Worm (Caenorhabditis elegans) whole organism, young adult: Measurements from ENCODE around the gene lig-1.

ENCODE experiments used
- B0019.2 ChIP-seq: fragments of 200-800 bp; sonication (Bioruptor generic); conservative IDR thresholded peaks from 2 replicates; pipeline ENCODE4 v1.3.6; 2022; ENCODE audit warnings: missing genetic modification reagents, missing genetic modification characterization, missing compliant biosample characterization
- B0336.3 ChIP-seq: fragments of 200-800 bp; sonication (Bioruptor generic); IDR thresholded peaks from 2 replicates; pipeline ENCODE4 v1.3.6; 2022; ENCODE audit warnings: missing genetic modification characterization, missing compliant biosample characterization
- D2030.7 ChIP-seq: fragments of 200-800 bp; sonication (Bioruptor generic); IDR thresholded peaks from 2 replicates; pipeline ENCODE4 v1.3.6; 2022; ENCODE audit warnings: missing genetic modification reagents, missing genetic modification characterization, missing compliant biosample characterization
- F23B12.7 ChIP-seq: sonication (generic microtip); optimal IDR thresholded peaks from 2 replicates; lab custom pipeline; 2017; ENCODE audit warnings: missing genetic modification characterization, mild to moderate bottlenecking, missing compliant biosample characterization, antibody characterized with exemption, moderate library complexity; ENCODE audit not compliant: insufficient read depth
- F37B4.10 ChIP-seq: fragments of 200-800 bp; sonication (Bioruptor generic); IDR thresholded peaks from 2 replicates; pipeline ENCODE4 v1.3.6; 2022; ENCODE audit warnings: missing genetic modification characterization, missing compliant biosample characterization
- F49E8.2 ChIP-seq: sonication (generic microtip); optimal IDR thresholded peaks from 3 replicates; lab custom pipeline; 2017; ENCODE audit warnings: missing genetic modification characterization, mild to moderate bottlenecking, missing compliant biosample characterization, antibody characterized with exemption, moderate library complexity; ENCODE audit not compliant: insufficient read depth
- Y53F4B.3 ChIP-seq: fragments of 200-800 bp; sonication (Bioruptor generic); IDR thresholded peaks from 2 replicates; pipeline ENCODE4 v1.3.6; 2022; ENCODE audit warnings: missing genetic modification reagents, missing genetic modification characterization, missing compliant biosample characterization
- Y79H2A.3 ChIP-seq: fragments of 200-800 bp; sonication (Bioruptor generic); conservative IDR thresholded peaks from 2 replicates; pipeline ENCODE4 v1.3.6; 2022; ENCODE audit warnings: missing genetic modification reagents, missing genetic modification characterization, missing compliant biosample characterization
- aptf-3 ChIP-seq: fragments of 200-800 bp; sonication (Bioruptor generic); IDR thresholded peaks from 2 replicates; pipeline ENCODE4 v1.3.6; 2022; ENCODE audit warnings: missing genetic modification characterization, missing compliant biosample characterization
- atf-7 ChIP-seq: sonication (generic microtip); optimal IDR thresholded peaks from 2 replicates; lab custom pipeline; 2017; ENCODE audit warnings: mild to moderate bottlenecking, missing genetic modification characterization, missing compliant biosample characterization
- ccch-3 ChIP-seq: fragments of 200-800 bp; sonication (Bioruptor generic); optimal IDR thresholded peaks from 2 replicates; lab custom pipeline; 2018; ENCODE audit warnings: mild to moderate bottlenecking, missing genetic modification characterization, missing compliant biosample characterization
- cebp-2 ChIP-seq: fragments of 200-800 bp; sonication (Bioruptor generic); IDR thresholded peaks from 2 replicates; pipeline ENCODE4 v1.3.6; 2022; ENCODE audit warnings: missing genetic modification characterization, missing compliant biosample characterization
- ceh-100 ChIP-seq: fragments of 200-800 bp; sonication (Bioruptor generic); IDR thresholded peaks from 2 replicates; pipeline ENCODE4 v1.3.6; 2022; ENCODE audit warnings: missing genetic modification reagents, missing genetic modification characterization, missing compliant biosample characterization
- ceh-58 ChIP-seq: fragments of 200-800 bp; sonication (Bioruptor generic); IDR thresholded peaks from 2 replicates; pipeline ENCODE4 v1.3.6; 2022; ENCODE audit warnings: missing genetic modification characterization, missing compliant biosample characterization
- chd-7 ChIP-seq: sonication (generic microtip); optimal IDR thresholded peaks from 2 replicates; lab custom pipeline; 2016; ENCODE audit warnings: mild to moderate bottlenecking, missing genetic modification characterization, moderate library complexity, missing compliant biosample characterization
- dox-1 ChIP-seq: fragments of 200-800 bp; sonication (Bioruptor generic); IDR thresholded peaks from 2 replicates; pipeline ENCODE4 v1.3.6; 2022; ENCODE audit warnings: missing genetic modification reagents, missing genetic modification characterization, missing compliant biosample characterization
- egl-18 ChIP-seq: fragments of 200-800 bp; sonication (Bioruptor generic); IDR thresholded peaks from 2 replicates; pipeline ENCODE4 v1.3.6; 2022; ENCODE audit warnings: missing genetic modification reagents, missing genetic modification characterization, missing compliant biosample characterization
- ets-4 ChIP-seq: fragments of 200-800 bp; sonication (Bioruptor generic); optimal IDR thresholded peaks from 2 replicates; lab custom pipeline; 2018; ENCODE audit warnings: mild to moderate bottlenecking, missing genetic modification characterization, missing compliant biosample characterization
- fkh-3 ChIP-seq: sonication (generic microtip); optimal IDR thresholded peaks from 2 replicates; lab custom pipeline; 2016; ENCODE audit warnings: mild to moderate bottlenecking, missing genetic modification characterization, missing compliant biosample characterization
- gei-17 ChIP-seq: fragments of 200-800 bp; sonication (Bioruptor generic); optimal IDR thresholded peaks from 2 replicates; lab custom pipeline; 2018; ENCODE audit warnings: mild to moderate bottlenecking, missing genetic modification characterization, missing compliant biosample characterization
- hlh-12 ChIP-seq: sonication (generic microtip); optimal IDR thresholded peaks from 2 replicates; lab custom pipeline; 2016; ENCODE audit warnings: missing genetic modification characterization, missing compliant biosample characterization
- hlh-26 ChIP-seq: fragments of 200-800 bp; sonication (Bioruptor generic); conservative IDR thresholded peaks from 2 replicates; pipeline ENCODE4 v1.3.6; 2022; ENCODE audit warnings: missing genetic modification reagents, missing genetic modification characterization, missing compliant biosample characterization
- hrde-1 ChIP-seq: sonication (generic microtip); optimal IDR thresholded peaks from 2 replicates; lab custom pipeline; 2016; ENCODE audit warnings: missing genetic modification characterization, mild to moderate bottlenecking, missing compliant biosample characterization, moderate library complexity, missing genotype, missing genetic modification reagents, borderline replicate concordance
- let-607 ChIP-seq, 2 experiments: fragments of 200-800 bp in 1 of 2; sonication (Bioruptor generic) in 1 of 2; sonication (generic microtip) in 1 of 2; optimal IDR thresholded peaks; 2 replicates each; lab custom pipeline; 2016 to 2018; ENCODE audit warnings: mild to moderate bottlenecking in 2 of 2, missing compliant biosample characterization in 2 of 2, missing genetic modification characterization in 2 of 2, moderate library complexity in 2 of 2, missing genotype in 1 of 2
- lin-54 ChIP-seq: fragments of 200-800 bp; sonication (Bioruptor generic); optimal IDR thresholded peaks from 2 replicates; lab custom pipeline; 2018; ENCODE audit warnings: mild to moderate bottlenecking, missing genetic modification characterization, missing compliant biosample characterization
- lir-1 ChIP-seq: fragments of 200-800 bp; sonication (Bioruptor generic); conservative IDR thresholded peaks from 2 replicates; pipeline ENCODE4 v1.3.6; 2022; ENCODE audit warnings: missing genetic modification reagents, missing genetic modification characterization, missing compliant biosample characterization
- madf-6 ChIP-seq: fragments of 200-800 bp; sonication (Bioruptor generic); IDR thresholded peaks from 2 replicates; pipeline ENCODE4 v1.3.6; 2022; ENCODE audit warnings: missing genetic modification reagents, missing genetic modification characterization, missing compliant biosample characterization
- madf-8 ChIP-seq: fragments of 200-800 bp; sonication (Bioruptor generic); conservative IDR thresholded peaks from 2 replicates; pipeline ENCODE4 v1.3.6; 2022; ENCODE audit warnings: missing genetic modification reagents, missing genetic modification characterization, missing compliant biosample characterization
- nfya-2 ChIP-seq: fragments of 200-800 bp; sonication (Bioruptor generic); IDR thresholded peaks from 2 replicates; pipeline ENCODE4 v1.3.6; 2022; ENCODE audit warnings: missing genetic modification reagents, missing genetic modification characterization, missing compliant biosample characterization
- rcor-1 ChIP-seq: fragments of 200-800 bp; sonication (Bioruptor generic); IDR thresholded peaks from 2 replicates; pipeline ENCODE4 v1.3.6; 2022; ENCODE audit warnings: missing genetic modification reagents, missing genetic modification characterization, missing compliant biosample characterization
- snpc-1.3 ChIP-seq: sonication (generic microtip); optimal IDR thresholded peaks from 2 replicates; lab custom pipeline; 2017; ENCODE audit warnings: missing genetic modification characterization, mild to moderate bottlenecking, missing compliant biosample characterization, antibody characterized with exemption, moderate library complexity, missing genotype, missing genetic modification reagents; ENCODE audit not compliant: insufficient read depth
- snpc-3.4 ChIP-seq: sonication (generic microtip); optimal IDR thresholded peaks from 2 replicates; lab custom pipeline; 2017; ENCODE audit warnings: missing genetic modification characterization, mild to moderate bottlenecking, missing compliant biosample characterization, antibody characterized with exemption, moderate library complexity, missing genotype, missing genetic modification reagents
- sptf-2 ChIP-seq: fragments of 200-800 bp; sonication (Bioruptor generic); optimal IDR thresholded peaks from 2 replicates; lab custom pipeline; 2018; ENCODE audit warnings: mild to moderate bottlenecking, missing genetic modification characterization, missing compliant biosample characterization
- tbx-9 ChIP-seq: sonication (generic microtip); optimal IDR thresholded peaks from 2 replicates; lab custom pipeline; 2016; ENCODE audit warnings: borderline replicate concordance, missing genetic modification characterization, inconsistent platforms, missing compliant biosample characterization
- unc-130 ChIP-seq: sonication (generic microtip); optimal IDR thresholded peaks from 2 replicates; lab custom pipeline; 2016; ENCODE audit warnings: missing genetic modification reagents, missing genetic modification characterization, missing compliant biosample characterization
- xnd-1 ChIP-seq: sonication (generic microtip); optimal IDR thresholded peaks from 2 replicates; lab custom pipeline; 2016; ENCODE audit warnings: missing genotype, missing genetic modification reagents, missing genetic modification characterization, missing compliant biosample characterization
- zfh-2 ChIP-seq: fragments of 200-800 bp; sonication (Bioruptor generic); conservative IDR thresholded peaks from 2 replicates; pipeline ENCODE4 v1.3.6; 2022; ENCODE audit warnings: missing genetic modification reagents, missing genetic modification characterization, missing compliant biosample characterization
- ztf-3 ChIP-seq: fragments of 200-800 bp; sonication (Bioruptor generic); optimal IDR thresholded peaks from 2 replicates; lab custom pipeline; 2018; ENCODE audit warnings: mild to moderate bottlenecking, missing genetic modification characterization, missing compliant biosample characterization

The lig-1 gene

ce11 chrV:10807862-10808327 is 6.0 kb upstream of the lig-1 start, which contains the start of gene plrg-1 (continued):
- TF ChIP-seq lir-1 (GFP tag; lab: Robert Waterston, UW) (peak; percentile 79), let-607 (tag; optimal IDR thresholded peaks at IDR 0.05; lab: Kevin White, UChicago) (peak; percentile 34 to 70), Y79H2A.3 (0 out of 2 replicates have a peak, but pooled peaks have one; percentile 74), hlh-12 (tag; lab: Kevin White, UChicago) (no peak), F37B4.10 (GFP tag; lab: Robert Waterston, UW) (0 out of 2 replicates have a peak, but pooled peaks have one; percentile 66), egl-18 (GFP tag; lab: Robert Waterston, UW) (0 out of 2 replicates have a peak, but pooled peaks have one; percentile 33), F49E8.2 (peak; percentile 68), ets-4 (peak; percentile 66), ztf-3 (no peak), cebp-2 (GFP tag; lab: Robert Waterston, UW) (0 out of 2 replicates have a peak, but pooled peaks have one; percentile 74), sptf-2 (GFP tag; lab: Kevin White, UChicago) (no peak), snpc-3.4 (tag; lab: Kevin White, UChicago) (peak; percentile 73), B0019.2 (GFP tag; lab: Robert Waterston, UW) (peak; percentile 73), nfya-2 (GFP tag; lab: Robert Waterston, UW) (no peak), unc-130 (GFP tag; lab: Kevin White, UChicago) (peak; percentile 58), Y53F4B.3 (GFP tag; lab: Robert Waterston, UW) (0 out of 2 replicates have a peak, but pooled peaks have one; percentile 48), ceh-100 (GFP tag; lab: Robert Waterston, UW) (peak; percentile 88), chd-7 (peak; percentile 74), tbx-9 (tag; lab: Kevin White, UChicago) (no peak), ceh-58 (no peak), ccch-3 (GFP tag; lab: Kevin White, UChicago) (no peak), B0336.3 (GFP tag; lab: Robert Waterston, UW) (peak; percentile 84), aptf-3 (GFP tag; lab: Robert Waterston, UW) (no peak), fkh-3 (tag; lab: Kevin White, UChicago) (no peak), F23B12.7 (tag; lab: Kevin White, UChicago) (peak; percentile 84), hrde-1 (tag; lab: Kevin White, UChicago) (peak; percentile 28), hlh-26 (no peak), rcor-1 (GFP tag; lab: Robert Waterston, UW) (peak; percentile 93), zfh-2 (GFP tag; lab: Robert Waterston, UW) (peak; percentile 69), snpc-1.3 (tag; lab: Kevin White, UChicago) (peak; percentile 82), madf-8 (GFP tag; lab: Robert Waterston, UW) (peak; percentile 48; the same call in 1 of the 2 replicates), dox-1 (peak; percentile 98), atf-7 (tag; lab: Kevin White, UChicago) (peak; percentile 58), D2030.7 (peak; percentile 94)

ce11 chrV:10811763-10812162 is 2.1 kb upstream of the lig-1 start, which contains the start of gene C29A12.22:
C29A12.22 (plus strand) TSS chrV:10812063.
- TF ChIP-seq xnd-1 (tag; lab: Kevin White, UChicago) (no peak), gei-17 (GFP tag; lab: Kevin White, UChicago) (no peak), lin-54 (no peak), ets-4 (no peak), madf-6 (GFP tag; lab: Robert Waterston, UW) (no peak)
